Fruit fly (Drosophila melanogaster) whole organism, embryonic: ENCODE data around the gene Wdr33.

Experiments used
- CG1233 ChIP-seq: fragments of 200-800 bp; sonication (Bioruptor generic); optimal IDR thresholded peaks from 4 replicates; lab custom pipeline; 2018; ENCODE audit warnings: missing biosample characterization, mild to moderate bottlenecking, missing genetic modification characterization
- CG13287 ChIP-seq: fragments of 200-800 bp; sonication (Bioruptor generic); IDR thresholded peaks from 2 replicates; pipeline ENCODE4 v1.3.6; 2022; ENCODE audit warnings: missing biosample characterization, missing genetic modification characterization; ENCODE audit not compliant: partially characterized antibody
- CG13624 ChIP-seq: fragments of 200-800 bp; sonication (Bioruptor generic); optimal IDR thresholded peaks from 2 replicates; lab custom pipeline; 2016; ENCODE audit warnings: missing biosample characterization, missing genetic modification characterization
- CG1603 ChIP-seq: fragments of 200-800 bp; sonication (Bioruptor generic); optimal IDR thresholded peaks from 2 replicates; lab custom pipeline; 2019; ENCODE audit warnings: missing biosample characterization, mild to moderate bottlenecking, missing genetic modification characterization, moderate library complexity
- CG17186 ChIP-seq: fragments of 200-800 bp; sonication (Bioruptor generic); optimal IDR thresholded peaks from 3 replicates; lab custom pipeline; 2017; ENCODE audit warnings: missing biosample characterization, missing genetic modification reagents, missing genetic modification characterization
- CG17328 ChIP-seq: fragments of 200-800 bp; sonication (Bioruptor generic); IDR thresholded peaks from 2 replicates; pipeline ENCODE4 v1.3.6; 2022; ENCODE audit warnings: missing biosample characterization, missing genetic modification characterization
- CG17802 ChIP-seq: fragments of 200-800 bp; sonication (Bioruptor generic); optimal IDR thresholded peaks from 2 replicates; lab custom pipeline; 2018; ENCODE audit warnings: missing biosample characterization, mild to moderate bottlenecking, missing genetic modification characterization, moderate library complexity
- CG18619 ChIP-seq: fragments of 200-800 bp; sonication (Bioruptor generic); optimal IDR thresholded peaks from 3 replicates; lab custom pipeline; 2017; ENCODE audit warnings: missing biosample characterization, mild to moderate bottlenecking, missing genetic modification characterization
- CG2202 ChIP-seq: fragments of 200-800 bp; sonication (Bioruptor generic); optimal IDR thresholded peaks from 2 replicates; lab custom pipeline; 2018; ENCODE audit warnings: missing biosample characterization, mild to moderate bottlenecking, missing genetic modification characterization
- CG2875 ChIP-seq: fragments of 200-800 bp; sonication (Bioruptor generic); optimal IDR thresholded peaks from 2 replicates; lab custom pipeline; 2017; ENCODE audit warnings: missing biosample characterization, mild to moderate bottlenecking, missing genetic modification characterization, missing genetic modification reagents
- CG30020 ChIP-seq: fragments of 200-800 bp; optimal IDR thresholded peaks from 2 replicates; lab custom pipeline; 2019; ENCODE audit warnings: missing biosample characterization, mild to moderate bottlenecking, missing genetic modification characterization, moderate library complexity
- CG33213 ChIP-seq: fragments of 200-800 bp; sonication (Bioruptor generic); optimal IDR thresholded peaks from 3 replicates; lab custom pipeline; 2016; ENCODE audit warnings: missing biosample characterization, missing genetic modification characterization
- CG42726 ChIP-seq: fragments of 200-800 bp; sonication (Bioruptor generic); IDR thresholded peaks from 2 replicates; pipeline ENCODE4 v1.3.6; 2022; ENCODE audit warnings: missing biosample characterization, missing genetic modification characterization; ENCODE audit not compliant: partially characterized antibody
- CG4360 ChIP-seq: fragments of 200-800 bp; sonication (Bioruptor generic); IDR thresholded peaks from 2 replicates; pipeline ENCODE4 v1.3.6; 2022; ENCODE audit warnings: missing biosample characterization, missing genetic modification characterization
- CG6272 ChIP-seq: fragments of 200-800 bp; sonication (Bioruptor generic); IDR thresholded peaks from 2 replicates; pipeline ENCODE4 v1.3.6; 2022; ENCODE audit warnings: missing biosample characterization, missing genetic modification characterization
- CG6683 ChIP-seq: fragments of 200-800 bp; sonication (Bioruptor generic); optimal IDR thresholded peaks from 2 replicates; lab custom pipeline; 2017; ENCODE audit warnings: missing biosample characterization, mild to moderate bottlenecking, missing genetic modification characterization, missing genetic modification reagents
- D19B ChIP-seq: fragments of 200-800 bp; sonication (Bioruptor generic); optimal IDR thresholded peaks from 2 replicates; lab custom pipeline; 2017; ENCODE audit warnings: missing biosample characterization, mild to moderate bottlenecking, missing genetic modification characterization
- Dll ChIP-seq: fragments of 200-800 bp; sonication (Bioruptor generic); IDR thresholded peaks from 4 replicates; pipeline ENCODE4 v1.3.6; 2022; ENCODE audit warnings: missing biosample characterization, missing genetic modification characterization; ENCODE audit not compliant: partially characterized antibody
- E2f2 ChIP-seq: fragments of 200-800 bp; sonication (Bioruptor generic); IDR thresholded peaks from 2 replicates; pipeline ENCODE4 v1.3.6; 2022; ENCODE audit warnings: missing biosample characterization, missing genetic modification characterization
- Ets97D ChIP-seq: fragments of 200-800 bp; sonication (Bioruptor generic); optimal IDR thresholded peaks from 3 replicates; lab custom pipeline; 2016; ENCODE audit warnings: missing biosample characterization, missing genetic modification characterization
- MBD-R2 ChIP-seq: fragments of 200-800 bp; sonication (Bioruptor generic); IDR thresholded peaks from 2 replicates; pipeline ENCODE4 v1.3.6; 2022; ENCODE audit warnings: missing biosample characterization, missing genetic modification characterization
- NC2α ChIP-seq: fragments of 200-800 bp; sonication (Bioruptor generic); optimal IDR thresholded peaks from 2 replicates; lab custom pipeline; 2016; ENCODE audit warnings: missing biosample characterization, missing genetic modification characterization
- Pdp1 ChIP-seq, 2 experiments: fragments of 200-800 bp; sonication (Bioruptor generic); optimal IDR thresholded peaks; 3 replicates each; lab custom pipeline; 2016; ENCODE audit warnings: missing biosample characterization in 2 of 2, missing genetic modification characterization in 2 of 2, mild to moderate bottlenecking in 1 of 2, moderate library complexity in 1 of 2
- Scr ChIP-seq: fragments of 200-800 bp; sonication (Bioruptor generic); IDR thresholded peaks from 2 replicates; pipeline ENCODE4 v1.3.6; 2022; ENCODE audit warnings: missing biosample characterization, missing genetic modification characterization; ENCODE audit not compliant: partially characterized antibody
- Sin3A ChIP-seq: fragments of >200 bp; optimal IDR thresholded peaks from 2 replicates; lab custom pipeline; 2018
- Xbp1 ChIP-seq: fragments of 200-800 bp; sonication (Bioruptor generic); optimal IDR thresholded peaks from 3 replicates; lab custom pipeline; 2016; ENCODE audit warnings: missing biosample characterization, mild to moderate bottlenecking, missing genetic modification characterization
- YL-1 ChIP-seq: fragments of 200-800 bp; sonication (Bioruptor generic); optimal IDR thresholded peaks from 3 replicates; lab custom pipeline; 2017; ENCODE audit warnings: missing biosample characterization, mild to moderate bottlenecking, missing genetic modification characterization
- ab ChIP-seq: fragments of 200-800 bp; sonication (Bioruptor generic); optimal IDR thresholded peaks from 2 replicates; lab custom pipeline; 2016; ENCODE audit warnings: missing biosample characterization, missing genetic modification characterization
- abd-A ChIP-seq: fragments of 200-800 bp; sonication (Bioruptor generic); optimal IDR thresholded peaks from 3 replicates; lab custom pipeline; 2019; ENCODE audit warnings: missing biosample characterization, mild to moderate bottlenecking, missing genetic modification characterization, moderate library complexity
- cas ChIP-seq: fragments of 200-800 bp; sonication (Bioruptor generic); IDR thresholded peaks from 2 replicates; pipeline ENCODE4 v1.3.6; 2022; ENCODE audit warnings: missing biosample characterization, missing genetic modification characterization
- chinmo ChIP-seq: fragments of 200-800 bp; sonication (Bioruptor generic); IDR thresholded peaks from 4 replicates; pipeline ENCODE4 v1.3.6; 2022; ENCODE audit warnings: missing biosample characterization, missing genetic modification characterization; ENCODE audit not compliant: partially characterized antibody
- ci ChIP-seq: fragments of 200-800 bp; sonication (Bioruptor generic); IDR thresholded peaks from 3 replicates; pipeline ENCODE4 v1.3.6; 2022; ENCODE audit warnings: missing biosample characterization, missing genetic modification characterization
- ems ChIP-seq: fragments of 200-800 bp; sonication (Bioruptor generic); optimal IDR thresholded peaks from 3 replicates; lab custom pipeline; 2016; ENCODE audit warnings: missing biosample characterization, missing genetic modification characterization
- gem ChIP-seq: fragments of 200-800 bp; sonication (Bioruptor generic); optimal IDR thresholded peaks from 2 replicates; lab custom pipeline; 2019; ENCODE audit warnings: missing biosample characterization, mild to moderate bottlenecking, missing genetic modification characterization, moderate library complexity
- gro ChIP-seq: fragments of 200-800 bp; sonication (Bioruptor generic); optimal IDR thresholded peaks from 2 replicates; lab custom pipeline; 2016; ENCODE audit warnings: missing biosample characterization, missing genetic modification characterization
- insv ChIP-seq, 2 experiments: fragments of 200-800 bp; sonication (Bioruptor generic); optimal IDR thresholded peaks; 3 replicates each; lab custom pipeline; 2016 to 2018; ENCODE audit warnings: missing biosample characterization in 2 of 2, missing genetic modification characterization in 2 of 2
- phol ChIP-seq: fragments of 200-800 bp; sonication (Bioruptor generic); optimal IDR thresholded peaks from 3 replicates; lab custom pipeline; 2018; ENCODE audit warnings: missing biosample characterization, mild to moderate bottlenecking, missing genetic modification characterization, moderate library complexity
- seq ChIP-seq: fragments of 200-800 bp; sonication (Bioruptor generic); IDR thresholded peaks from 2 replicates; pipeline ENCODE4 v1.3.6; 2022; ENCODE audit warnings: missing biosample characterization, missing genetic modification characterization
- shn ChIP-seq: fragments of 200-800 bp; sonication (Bioruptor generic); optimal IDR thresholded peaks from 3 replicates; lab custom pipeline; 2016; ENCODE audit warnings: missing biosample characterization, missing genetic modification characterization
- sisA ChIP-seq: fragments of 200-800 bp; sonication (Bioruptor generic); IDR thresholded peaks from 2 replicates; pipeline ENCODE4 v1.3.6; 2022; ENCODE audit warnings: missing biosample characterization, missing genetic modification characterization
- so ChIP-seq: fragments of 200-800 bp; sonication (Bioruptor generic); IDR thresholded peaks from 3 replicates; pipeline ENCODE4 v1.3.6; 2022; ENCODE audit warnings: missing biosample characterization, missing genetic modification characterization
- sob ChIP-seq: fragments of 200-800 bp; sonication (Bioruptor generic); IDR thresholded peaks from 2 replicates; pipeline ENCODE4 v1.3.6; 2022; ENCODE audit warnings: missing biosample characterization, missing genetic modification characterization
- tio ChIP-seq: fragments of 200-800 bp; sonication (Bioruptor generic); optimal IDR thresholded peaks from 2 replicates; lab custom pipeline; 2017; ENCODE audit warnings: missing biosample characterization, missing genetic modification characterization, inconsistent platforms
- unc-4 ChIP-seq: fragments of 200-800 bp; sonication (Bioruptor generic); IDR thresholded peaks from 2 replicates; pipeline ENCODE4 v1.3.6; 2022; ENCODE audit warnings: missing biosample characterization, missing genetic modification characterization; ENCODE audit not compliant: partially characterized antibody
- unpg ChIP-seq: fragments of 200-800 bp; sonication (Bioruptor generic); optimal IDR thresholded peaks from 3 replicates; lab custom pipeline; 2018; ENCODE audit warnings: missing biosample characterization, mild to moderate bottlenecking, missing genetic modification characterization, moderate library complexity
- vnd ChIP-seq: fragments of 200-800 bp; sonication (Bioruptor generic); IDR thresholded peaks from 3 replicates; pipeline ENCODE4 v1.3.6; 2022; ENCODE audit warnings: missing biosample characterization, missing genetic modification characterization; ENCODE audit not compliant: partially characterized antibody
- yki ChIP-seq: fragments of >200 bp; optimal IDR thresholded peaks from 3 replicates; lab custom pipeline; 2018

The Wdr33 gene

dm6 chr3R:5685269-5686048 is 25.0 kb downstream of the Wdr33 start, which contains the start of the genes Rab23 and plx (continued):
- TF ChIP-seq CG1603 (tag; lab: Kevin White, UChicago) (peak; percentile 67), CG4360 (GFP tag; lab: Robert Waterston, UW) (no peak), D19B (GFP tag; lab: Kevin White, UChicago) (no peak), Ets97D (GFP tag; lab: Kevin White, UChicago) (peak; percentile 78), seq (GFP tag; lab: Robert Waterston, UW) (peak; percentile 16; the same call in 1 of the 2 replicates), Xbp1 (GFP tag; lab: Kevin White, UChicago) (peak; percentile 36), CG18619 (GFP tag; lab: Kevin White, UChicago) (peak; percentile 27), ab (peak; percentile 31), Dll (0 out of 4 replicates have a peak, but pooled peaks have one; percentile 26), Sin3A (lab: Kevin White, UChicago) (peak; percentile 94), CG17328 (GFP tag; lab: Robert Waterston, UW) (0 out of 2 replicates have a peak, but pooled peaks have one; percentile 5), CG30020 (tag; lab: Kevin White, UChicago) (peak; percentile 25), shn (peak; percentile 16), unpg (GFP tag; lab: Kevin White, UChicago) (no peak), sob (GFP tag; lab: Robert Waterston, UW) (peak; percentile 53), E2f2 (GFP tag; lab: Robert Waterston, UW) (peak; percentile 99), CG17186 (GFP tag; lab: Kevin White, UChicago) (peak; percentile 58), CG13287 (GFP tag; lab: Robert Waterston, UW) (peak; percentile 47; the same call in 1 of the 2 replicates), gem (tag; lab: Kevin White, UChicago) (peak; percentile 27), CG17802 (tag; lab: Kevin White, UChicago) (peak; percentile 85), abd-A (tag; lab: Kevin White, UChicago) (peak; percentile 65), CG33213 (GFP tag; lab: Kevin White, UChicago) (peak; percentile 47), insv (GFP tag; optimal IDR thresholded peaks at IDR 0.05; lab: Kevin White, UChicago) (peak in 1 of 2 experiments; percentile 17), yki (lab: Kevin White, UChicago) (no peak), CG6272 (no peak), vnd (no peak), phol (tag; lab: Kevin White, UChicago) (peak; percentile 51), CG13624 (GFP tag; lab: Kevin White, UChicago) (peak; percentile 11), CG42726 (peak; percentile 27; the same call in 1 of the 2 replicates), YL-1 (peak; percentile 5), CG6683 (GFP tag; lab: Kevin White, UChicago) (no peak), ci (GFP tag; lab: Robert Waterston, UW) (peak; percentile 38; the same call in 2 of the 3 replicates), sisA (GFP tag; lab: Robert Waterston, UW) (no peak), gro (peak; percentile 36), ems (GFP tag; lab: Kevin White, UChicago) (peak; percentile 52), Pdp1 (GFP tag; optimal IDR thresholded peaks at IDR 0.05; lab: Kevin White, UChicago) (peak in 1 of 2 experiments; percentile 23), MBD-R2 (GFP tag; lab: Robert Waterston, UW) (peak; percentile 78), CG2875 (GFP tag; lab: Kevin White, UChicago) (no peak), NC2α (GFP tag; lab: Kevin White, UChicago) (no peak), so (no peak), cas (no peak), chinmo (GFP tag; lab: Robert Waterston, UW) (0 out of 4 replicates have a peak, but pooled peaks have one; percentile 53), tio (GFP tag; lab: Kevin White, UChicago) (no peak), CG1233 (GFP tag; lab: Kevin White, UChicago) (peak; percentile 18), Scr (GFP tag; lab: Robert Waterston, UW) (0 out of 2 replicates have a peak, but pooled peaks have one; percentile 22), unc-4 (GFP tag; lab: Robert Waterston, UW) (peak; percentile 47; the same call in 1 of the 2 replicates), CG2202 (tag; lab: Kevin White, UChicago) (no peak)
- TF ChIP-seq, all 482 proteins: peak for 125
